Worm (Caenorhabditis elegans): ENCODE data around the gene C53A5.13.

- TF ChIP-seq ceh-9 (tag; optimal IDR thresholded peaks at IDR 0.05) = no peak
- TF ChIP-seq pha-2 (tag; optimal IDR thresholded peaks at IDR 0.05) = no peak
- TF ChIP-seq pax-1 (tag; optimal IDR thresholded peaks at IDR 0.05) = no peak
- TF ChIP-seq rnt-1 (tag; optimal IDR thresholded peaks at IDR 0.05) = no peak
- TF ChIP-seq ceh-45 (GFP tag; IDR thresholded peaks at IDR 0.05) = no peak
- TF ChIP-seq npax-4 (tag; optimal IDR thresholded peaks at IDR 0.05) = no peak
- no peak for TF ChIP-seq unc-42 (tag; optimal IDR thresholded peaks at IDR 0.05)
These were observed 12.1 kb downstream of the C53A5.13 start, which contains the start of gene C53A5.9 for ce11 chrV:14558757-14559156.
